Fruit fly (Drosophila melanogaster) whole organism: ENCODE measurements around the gene mtgo.

Experiments used
- CG8478 ChIP-seq: fragments of >200 bp; optimal IDR thresholded peaks from 2 replicates; lab custom pipeline; 2018; ENCODE audit warnings: inconsistent platforms
- Dll ChIP-seq: fragments of >200 bp; optimal IDR thresholded peaks from 2 replicates; lab custom pipeline; 2017
- EcR ChIP-seq, 2 experiments: fragments of >200 bp; optimal IDR thresholded peaks; 2 replicates each; lab custom pipeline; 2017; ENCODE audit warnings: missing biosample characterization in 2 of 2, missing genetic modification characterization in 2 of 2, missing genetic modification reagents in 2 of 2
- pan ChIP-seq: fragments of >200 bp; optimal IDR thresholded peaks from 2 replicates; lab custom pipeline; 2017
- psq ChIP-seq: fragments of >200 bp; optimal IDR thresholded peaks from 2 replicates; lab custom pipeline; 2017
- usp ChIP-seq: fragments of >200 bp; optimal IDR thresholded peaks from 2 replicates; lab custom pipeline; 2017; ENCODE audit warnings: missing biosample characterization, missing genetic modification characterization, mixed read lengths

The mtgo gene

dm6 chr2L:16541318-16541717 is 3.5 kb upstream of the mtgo start:
- TF ChIP-seq psq (lab: Kevin White, UChicago) (no peak), usp (GFP tag; lab: Kevin White, UChicago) (no peak), pan (lab: Kevin White, UChicago) (no peak), Dll (no peak), CG8478 (lab: Kevin White, UChicago) (no peak), EcR (GFP tag; optimal IDR thresholded peaks at IDR 0.05; lab: Kevin White, UChicago) (no peak)

DNA sequence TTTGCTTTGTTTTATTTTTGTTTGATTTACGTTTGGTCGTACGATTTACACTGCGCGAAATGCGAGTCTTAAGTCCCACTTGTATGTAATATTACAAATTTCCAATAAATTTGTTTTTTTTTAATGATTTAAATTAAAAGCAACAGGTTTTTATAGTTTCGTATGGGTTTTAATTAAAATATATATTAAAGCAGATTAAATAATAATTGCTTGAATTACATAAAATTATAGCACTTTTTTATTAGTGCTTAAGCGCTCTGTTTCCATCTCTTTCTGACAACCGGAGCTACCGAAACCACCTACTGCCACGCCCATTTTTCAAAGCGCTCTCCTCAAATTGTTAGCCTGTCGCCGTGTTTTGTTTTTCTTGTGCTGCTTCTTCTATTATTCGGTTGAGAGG is 3.1 kb upstream of the mtgo start:
- TF ChIP-seq psq (lab: Kevin White, UChicago) (no peak), CG8478 (lab: Kevin White, UChicago) (no peak), pan (lab: Kevin White, UChicago) (no peak), EcR (GFP tag; optimal IDR thresholded peaks at IDR 0.05; lab: Kevin White, UChicago) (no peak), Dll (no peak), usp (GFP tag; lab: Kevin White, UChicago) (no peak)

DNA sequence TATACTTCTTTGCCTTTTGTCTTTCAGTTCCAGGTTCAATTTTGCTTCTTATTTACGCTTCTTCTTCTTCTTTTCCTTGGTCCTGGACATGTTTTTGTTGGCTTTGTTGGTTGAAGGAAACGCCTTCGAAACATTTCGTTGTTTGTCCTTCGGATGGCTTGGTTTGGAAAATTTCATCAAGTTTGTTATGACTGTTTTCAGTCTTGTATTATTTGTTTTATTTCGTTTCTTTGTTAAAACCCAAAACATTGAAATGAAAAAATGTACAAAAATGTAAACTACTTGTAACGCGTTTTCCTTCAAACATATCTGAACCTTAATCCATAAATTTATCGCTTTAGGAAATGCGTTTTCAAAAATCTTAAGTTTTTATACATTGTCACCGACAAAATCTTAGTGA is 2.6 kb upstream of the mtgo start, which contains the start of gene CG31816:
Gene CG31816, plus strand, starts transcription at position 301 of the 400 bp plus-strand sequence.
- TF ChIP-seq pan (lab: Kevin White, UChicago) (no peak), psq (lab: Kevin White, UChicago) (no peak), Dll (no peak), usp (GFP tag; lab: Kevin White, UChicago) (no peak), EcR (GFP tag; optimal IDR thresholded peaks at IDR 0.05; lab: Kevin White, UChicago) (no peak), CG8478 (lab: Kevin White, UChicago) (no peak)

DNA sequence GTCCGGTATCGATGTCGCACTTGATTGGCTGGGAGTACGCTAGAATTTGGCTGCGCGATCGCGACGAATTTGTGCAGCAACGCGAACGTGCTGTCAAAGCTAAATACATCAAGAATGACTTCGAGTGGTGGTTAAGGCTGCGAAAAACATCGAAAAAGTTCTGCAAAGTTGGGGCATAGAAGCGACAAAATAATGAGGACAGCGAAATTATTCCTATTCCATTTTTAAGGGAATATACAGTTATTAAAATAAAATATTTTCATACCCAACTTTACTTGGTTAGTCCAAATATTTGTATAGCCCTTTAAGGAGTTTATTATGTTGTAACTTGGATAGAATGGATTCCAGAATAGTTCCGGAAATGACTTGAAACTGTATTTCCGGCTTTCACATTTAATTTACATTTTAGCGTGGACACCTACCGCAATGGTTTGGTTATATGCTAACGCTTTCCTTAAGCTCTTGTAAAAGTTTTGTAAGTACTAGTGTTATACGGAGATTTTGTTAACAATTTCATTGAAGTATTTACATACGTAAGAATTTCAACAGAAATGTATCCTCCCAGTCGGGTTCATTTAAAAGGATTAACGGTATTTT is 1.7 kb upstream of the mtgo start:
- peak; percentile 5 for TF ChIP-seq pan (lab: Kevin White, UChicago)
- TF ChIP-seq CG8478 (lab: Kevin White, UChicago) = no peak
- no peak for TF ChIP-seq EcR (GFP tag; optimal IDR thresholded peaks at IDR 0.05; lab: Kevin White, UChicago)

DNA sequence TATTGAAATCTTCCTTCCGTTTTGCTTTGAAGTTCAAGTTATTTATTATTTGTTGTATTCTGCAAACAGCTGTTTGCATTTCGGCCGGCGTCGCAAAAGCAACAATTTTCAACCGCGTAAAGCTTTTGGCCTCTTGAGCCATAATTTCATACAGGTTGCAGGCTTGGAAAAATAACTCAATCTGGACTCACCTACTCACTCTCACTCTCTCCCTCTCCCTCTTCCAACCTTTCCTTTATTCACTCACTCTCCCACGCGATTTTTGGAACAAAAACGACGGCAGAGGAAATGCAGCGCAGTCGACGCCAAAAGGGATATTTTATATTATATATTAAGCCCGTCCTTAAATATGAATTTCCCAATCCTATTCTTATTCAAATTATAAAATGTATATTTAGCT is 922 bp upstream of the mtgo start:
- no peak for TF ChIP-seq Dll
- TF ChIP-seq usp (GFP tag; lab: Kevin White, UChicago) = no peak
- no peak for TF ChIP-seq psq (lab: Kevin White, UChicago)
- TF ChIP-seq EcR (GFP tag; optimal IDR thresholded peaks at IDR 0.05; lab: Kevin White, UChicago) = no peak
- no peak for TF ChIP-seq pan (lab: Kevin White, UChicago)
- no peak for TF ChIP-seq CG8478 (lab: Kevin White, UChicago)

DNA sequence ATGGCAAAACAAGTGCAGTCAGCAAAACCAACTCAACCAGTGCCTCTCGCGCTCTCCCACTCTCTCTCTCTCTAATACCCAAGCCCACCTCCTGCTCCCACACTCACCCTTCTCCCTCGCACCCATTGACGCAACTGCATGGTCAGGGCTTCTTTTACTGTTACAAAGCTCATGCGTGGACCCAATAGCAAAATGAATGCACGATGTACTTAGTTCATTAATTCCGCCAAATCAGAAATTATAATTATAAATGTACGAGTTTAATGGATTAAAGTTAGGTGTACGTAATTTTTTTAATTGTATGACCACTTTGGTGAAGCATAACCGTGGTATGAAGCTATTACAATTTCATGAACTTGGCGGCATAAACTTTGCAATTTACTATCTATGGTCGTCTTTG is 956 bp downstream of the mtgo start:
- TF ChIP-seq pan (lab: Kevin White, UChicago) (no peak), CG8478 (lab: Kevin White, UChicago) (no peak), Dll (no peak), usp (GFP tag; lab: Kevin White, UChicago) (no peak), EcR (GFP tag; optimal IDR thresholded peaks at IDR 0.05; lab: Kevin White, UChicago) (no peak), psq (lab: Kevin White, UChicago) (no peak)

DNA sequence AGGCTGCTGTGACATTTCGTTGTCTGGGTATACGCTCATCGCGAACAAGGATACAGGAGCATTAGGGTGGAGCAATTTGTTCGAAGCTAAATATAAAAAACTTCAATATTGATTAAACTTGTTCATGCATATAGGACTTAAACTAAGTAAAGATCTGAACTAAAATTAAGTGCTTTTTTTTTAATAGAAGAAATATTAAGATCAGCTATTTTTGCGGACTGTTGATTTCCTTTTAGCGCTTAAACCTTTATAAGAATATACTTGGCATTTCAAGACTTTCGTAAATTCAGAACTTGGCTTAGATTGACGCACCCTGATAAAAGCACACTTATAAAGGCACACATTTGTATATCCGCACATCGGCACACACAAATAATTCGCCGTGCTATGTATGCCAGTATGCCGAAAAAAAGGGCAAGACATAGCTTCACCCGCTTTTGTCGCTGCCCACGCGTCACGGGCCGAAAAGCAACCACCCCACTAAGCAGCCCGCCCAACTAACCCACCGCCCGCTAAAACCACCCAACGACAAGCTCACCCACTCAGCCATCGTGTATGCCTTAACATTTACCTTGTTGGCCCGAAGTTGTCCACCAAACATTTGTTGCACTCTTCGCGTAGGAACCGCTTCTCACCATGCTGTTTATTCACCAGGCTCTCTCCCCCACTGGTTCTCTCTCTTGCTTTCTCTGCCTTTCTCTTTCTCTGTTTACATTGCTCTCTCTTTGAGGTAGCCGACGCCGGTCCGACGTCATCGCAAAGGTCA is 3.0 kb downstream of the mtgo start:
- TF ChIP-seq EcR (GFP tag; optimal IDR thresholded peaks at IDR 0.05; lab: Kevin White, UChicago) (no peak), psq (lab: Kevin White, UChicago) (no peak), usp (GFP tag; lab: Kevin White, UChicago) (no peak), pan (lab: Kevin White, UChicago) (no peak), Dll (no peak), CG8478 (lab: Kevin White, UChicago) (no peak)

- no peak for TF ChIP-seq CG8478 (lab: Kevin White, UChicago)
- TF ChIP-seq psq (lab: Kevin White, UChicago) = no peak
- TF ChIP-seq usp (GFP tag; lab: Kevin White, UChicago) = no peak
- no peak for TF ChIP-seq EcR (GFP tag; optimal IDR thresholded peaks at IDR 0.05; lab: Kevin White, UChicago)
- TF ChIP-seq Dll = no peak
- no peak for TF ChIP-seq pan (lab: Kevin White, UChicago)
Measured at dm6 chr2L:16548418-16549108, 3.7 kb downstream of the mtgo start.

- TF ChIP-seq usp (GFP tag; lab: Kevin White, UChicago) = no peak
- TF ChIP-seq Dll = no peak
- no peak for TF ChIP-seq CG8478 (lab: Kevin White, UChicago)
- no peak for TF ChIP-seq psq (lab: Kevin White, UChicago)
- TF ChIP-seq pan (lab: Kevin White, UChicago) = no peak
- TF ChIP-seq EcR (GFP tag; optimal IDR thresholded peaks at IDR 0.05; lab: Kevin White, UChicago) = no peak
Measured at dm6 chr2L:16549859-16550258, 5.0 kb downstream of the mtgo start, which contains the start of gene CG5968. TSS of gene CG5968 (minus strand) at chr2L:16549959.

DNA sequence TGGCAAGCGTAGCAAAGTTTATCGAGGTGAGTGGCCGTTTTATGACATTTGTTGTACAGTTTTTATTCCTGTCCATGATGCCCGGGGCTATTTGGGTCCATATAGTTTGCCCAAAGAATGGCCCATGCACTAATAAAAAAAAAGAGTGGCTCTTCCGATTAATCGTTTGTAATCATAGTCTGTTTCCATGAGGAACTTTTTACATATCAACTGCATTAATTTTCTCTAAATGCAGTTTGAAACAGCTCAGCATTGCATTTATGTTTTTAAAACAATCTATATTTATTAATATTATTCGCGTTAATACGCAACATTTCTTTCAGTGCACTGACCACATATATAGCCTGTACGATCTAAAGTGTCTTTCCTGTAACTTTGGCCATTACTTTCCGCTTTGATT is 15.1 kb downstream of the mtgo start:
- TF ChIP-seq pan (lab: Kevin White, UChicago) (no peak), CG8478 (lab: Kevin White, UChicago) (no peak), EcR (GFP tag; optimal IDR thresholded peaks at IDR 0.05; lab: Kevin White, UChicago) (no peak), usp (GFP tag; lab: Kevin White, UChicago) (no peak), Dll (no peak), psq (lab: Kevin White, UChicago) (no peak)

DNA sequence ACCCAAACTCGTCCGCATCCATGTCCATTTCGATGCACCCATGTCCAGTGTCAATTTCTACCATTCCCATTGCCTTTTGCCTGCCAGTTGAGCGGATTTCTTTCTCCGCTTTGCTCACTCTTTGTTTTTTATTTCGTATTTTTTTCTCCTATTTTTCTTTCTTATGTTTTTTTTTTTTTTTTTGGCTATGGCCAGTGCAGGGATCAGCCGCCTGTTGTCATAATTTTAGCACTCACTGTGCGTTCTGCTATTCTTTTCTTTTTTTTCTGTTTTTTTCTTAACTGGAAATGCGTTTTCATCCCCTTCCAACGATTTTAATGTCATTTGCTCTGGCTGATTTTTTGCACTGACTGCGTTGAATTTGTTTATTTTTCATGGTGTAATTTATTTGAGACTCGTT is 17.6 kb downstream of the mtgo start:
- TF ChIP-seq pan (lab: Kevin White, UChicago) (no peak), usp (GFP tag; lab: Kevin White, UChicago) (no peak), psq (lab: Kevin White, UChicago) (no peak), Dll (no peak), CG8478 (lab: Kevin White, UChicago) (no peak), EcR (GFP tag; optimal IDR thresholded peaks at IDR 0.05; lab: Kevin White, UChicago) (no peak)
